Fruit fly (Drosophila melanogaster): ENCODE data around the gene CG34238.

DNA sequence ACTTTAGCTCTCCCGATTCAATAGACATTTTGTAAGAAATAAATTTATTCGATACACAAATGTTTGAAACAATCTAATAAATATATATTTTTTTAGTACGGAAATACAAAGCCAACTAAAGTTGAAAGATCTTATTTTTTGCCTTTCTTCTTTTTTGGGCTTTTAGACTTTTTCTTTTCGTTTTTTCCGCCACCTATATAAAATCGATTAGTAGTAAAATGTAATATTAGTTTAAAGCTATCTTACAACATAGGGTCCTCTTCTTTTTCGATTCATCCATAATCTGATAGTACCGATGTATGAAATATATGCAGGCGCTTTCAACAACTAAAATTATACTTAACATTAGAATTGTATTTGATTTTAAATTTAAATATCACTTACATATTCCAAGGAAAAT is 3.7 kb downstream of the CG34238 start, which contains the start of gene CG42536:
- no peak for TF ChIP-seq CG34367 (tag; optimal IDR thresholded peaks at IDR 0.05)
- TF ChIP-seq gl (tag; optimal IDR thresholded peaks at IDR 0.05) = no peak
- no peak for TF ChIP-seq CG14655 (GFP tag; optimal IDR thresholded peaks at IDR 0.05)
- TF ChIP-seq CG9948 (tag; optimal IDR thresholded peaks at IDR 0.05) = no peak
